Fruit fly (Drosophila melanogaster): ENCODE measurements around the gene CG1307.

dm6 chr3R:6657278-6658246 lies at the start of gene CG1307, which contains the start of gene twr:
- no peak for TF ChIP-seq Sox102F (GFP tag; optimal IDR thresholded peaks at IDR 0.05)
- no peak for TF ChIP-seq CG6792 (GFP tag; optimal IDR thresholded peaks at IDR 0.05)

Measured in whole organism, prepupa.